Fruit fly (Drosophila melanogaster) whole organism, embryonic: Measurements from ENCODE around the gene CG10481.

Experiments used
- Abd-B ChIP-seq: fragments of 200-800 bp; sonication (Bioruptor generic); optimal IDR thresholded peaks from 2 replicates; lab custom pipeline; 2018; ENCODE audit warnings: missing biosample characterization, mild to moderate bottlenecking, missing genetic modification characterization, moderate library complexity
- CG10209 ChIP-seq: fragments of 200-800 bp; sonication (Bioruptor generic); optimal IDR thresholded peaks from 3 replicates; lab custom pipeline; 2017; ENCODE audit warnings: missing biosample characterization, mild to moderate bottlenecking, missing genetic modification characterization, missing genetic modification reagents
- CG10431 ChIP-seq: fragments of 200-800 bp; sonication (Bioruptor generic); optimal IDR thresholded peaks from 3 replicates; lab custom pipeline; 2018; ENCODE audit warnings: missing biosample characterization, mild to moderate bottlenecking, missing genetic modification characterization
- CG10979 ChIP-seq: fragments of 200-800 bp; sonication (Bioruptor generic); optimal IDR thresholded peaks from 2 replicates; lab custom pipeline; 2018; ENCODE audit warnings: missing biosample characterization, mild to moderate bottlenecking, missing genetic modification characterization, moderate library complexity
- CG11695 ChIP-seq: fragments of 200-800 bp; sonication (Bioruptor generic); IDR thresholded peaks from 3 replicates; pipeline ENCODE4 v1.3.6; 2022; ENCODE audit warnings: missing biosample characterization, missing genetic modification characterization
- CG11723 ChIP-seq: fragments of 200-800 bp; sonication (Bioruptor generic); optimal IDR thresholded peaks from 2 replicates; lab custom pipeline; 2017; ENCODE audit warnings: missing biosample characterization, mild to moderate bottlenecking, missing genetic modification characterization
- CG12391 ChIP-seq: fragments of 200-800 bp; sonication (Bioruptor generic); optimal IDR thresholded peaks from 3 replicates; lab custom pipeline; 2018; ENCODE audit warnings: missing biosample characterization, mild to moderate bottlenecking, missing genetic modification characterization, moderate library complexity
- CG13287 ChIP-seq: fragments of 200-800 bp; sonication (Bioruptor generic); IDR thresholded peaks from 2 replicates; pipeline ENCODE4 v1.3.6; 2022; ENCODE audit warnings: missing biosample characterization, missing genetic modification characterization; ENCODE audit not compliant: partially characterized antibody
- CG14050 ChIP-seq: fragments of 200-800 bp; sonication (Bioruptor generic); IDR thresholded peaks from 3 replicates; pipeline ENCODE4 v1.3.6; 2022; ENCODE audit warnings: missing biosample characterization, missing genetic modification characterization
- CG16815 ChIP-seq: fragments of 200-800 bp; sonication (Bioruptor generic); optimal IDR thresholded peaks from 3 replicates; lab custom pipeline; 2017; ENCODE audit warnings: missing biosample characterization, mild to moderate bottlenecking, missing genetic modification characterization
- CG16863 ChIP-seq: fragments of 200-800 bp; sonication (Bioruptor generic); optimal IDR thresholded peaks from 3 replicates; lab custom pipeline; 2016; ENCODE audit warnings: missing biosample characterization, missing genetic modification characterization
- CG17385 ChIP-seq: fragments of 200-800 bp; sonication (Bioruptor generic); optimal IDR thresholded peaks from 3 replicates; lab custom pipeline; 2018; ENCODE audit warnings: missing biosample characterization, mild to moderate bottlenecking, missing genetic modification characterization
- CG17612 ChIP-seq: fragments of 200-800 bp; sonication (Bioruptor generic); IDR thresholded peaks from 2 replicates; pipeline ENCODE4 v1.3.6; 2022; ENCODE audit warnings: missing biosample characterization, missing genetic modification characterization
- CG2875 ChIP-seq: fragments of 200-800 bp; sonication (Bioruptor generic); optimal IDR thresholded peaks from 2 replicates; lab custom pipeline; 2017; ENCODE audit warnings: missing biosample characterization, mild to moderate bottlenecking, missing genetic modification characterization, missing genetic modification reagents
- CG3726 ChIP-seq: fragments of 200-800 bp; sonication (Bioruptor generic); IDR thresholded peaks from 3 replicates; pipeline ENCODE4, ENCODE4 v1.3.6; 2022; ENCODE audit warnings: missing biosample characterization, missing genetic modification characterization
- CG6175 ChIP-seq: fragments of 200-800 bp; sonication (Bioruptor generic); IDR thresholded peaks from 3 replicates; pipeline ENCODE4 v1.3.6; 2022; ENCODE audit warnings: missing biosample characterization, missing genetic modification characterization
- CG9609 ChIP-seq: fragments of 200-800 bp; sonication (Bioruptor generic); optimal IDR thresholded peaks from 3 replicates; lab custom pipeline; 2016; ENCODE audit warnings: missing biosample characterization, missing genetic modification characterization
- Deaf1 ChIP-seq: fragments of 200-800 bp; optimal IDR thresholded peaks from 3 replicates; lab custom pipeline; 2019; ENCODE audit warnings: missing biosample characterization, mild to moderate bottlenecking, missing genetic modification characterization, moderate library complexity
- ERR ChIP-seq: fragments of 200-800 bp; sonication (Bioruptor generic); optimal IDR thresholded peaks from 2 replicates; lab custom pipeline; 2016; ENCODE audit warnings: missing biosample characterization, missing genetic modification characterization
- Eip74EF ChIP-seq, 2 experiments: fragments of 200-800 bp in 1 of 2; fragments of >200 bp in 1 of 2; sonication (Bioruptor generic) in 1 of 2; optimal IDR thresholded peaks; 2 replicates each; lab custom pipeline; 2017 to 2019; ENCODE audit warnings: missing biosample characterization in 2 of 2, missing genetic modification characterization in 2 of 2, mild to moderate bottlenecking in 1 of 2, moderate library complexity in 1 of 2
- Ets65A ChIP-seq: fragments of 200-800 bp; sonication (Bioruptor generic); peaks from one replicate; lab custom pipeline; 2016; ENCODE audit warnings: missing biosample characterization, missing genetic modification characterization
- Hand ChIP-seq: fragments of 200-800 bp; sonication (Bioruptor generic); optimal IDR thresholded peaks from 2 replicates; lab custom pipeline; 2017; ENCODE audit warnings: mild to moderate bottlenecking, missing biosample characterization, missing genetic modification reagents, missing genetic modification characterization
- Hr78 ChIP-seq, 2 experiments: fragments of 200-800 bp in 1 of 2; fragments of >200 bp in 1 of 2; sonication (Bioruptor generic) in 1 of 2; optimal IDR thresholded peaks; 2 replicates each; lab custom pipeline; 2017 to 2019; ENCODE audit warnings: missing biosample characterization in 2 of 2, missing genetic modification characterization in 2 of 2, mild to moderate bottlenecking in 1 of 2, moderate library complexity in 1 of 2
- MESR4 ChIP-seq: fragments of 200-800 bp; sonication (Bioruptor generic); optimal IDR thresholded peaks from 2 replicates; lab custom pipeline; 2018; ENCODE audit warnings: missing biosample characterization, mild to moderate bottlenecking, missing genetic modification characterization, moderate library complexity
- MTF-1 ChIP-seq: fragments of 200-800 bp; sonication (Bioruptor generic); optimal IDR thresholded peaks from 2 replicates; lab custom pipeline; 2018; ENCODE audit warnings: missing biosample characterization, mild to moderate bottlenecking, missing genetic modification characterization, borderline replicate concordance
- Myb ChIP-seq: fragments of 200-800 bp; sonication (Bioruptor generic); optimal IDR thresholded peaks from 2 replicates; lab custom pipeline; 2016; ENCODE audit warnings: missing biosample characterization, missing genetic modification characterization
- Nf-YA ChIP-seq: fragments of 200-800 bp; sonication (Bioruptor generic); IDR thresholded peaks from 2 replicates; pipeline ENCODE4 v1.3.6; 2022; ENCODE audit warnings: missing biosample characterization, missing genetic modification characterization
- Opbp ChIP-seq: fragments of 200-800 bp; sonication (Bioruptor generic); IDR thresholded peaks from 3 replicates; pipeline ENCODE4 v1.3.6; 2022; ENCODE audit warnings: missing biosample characterization, missing genetic modification characterization; ENCODE audit not compliant: partially characterized antibody
- Pdp1 ChIP-seq, 2 experiments: fragments of 200-800 bp; sonication (Bioruptor generic); optimal IDR thresholded peaks; 3 replicates each; lab custom pipeline; 2016; ENCODE audit warnings: missing biosample characterization in 2 of 2, missing genetic modification characterization in 2 of 2, mild to moderate bottlenecking in 1 of 2, moderate library complexity in 1 of 2
- Sin3A ChIP-seq: fragments of >200 bp; optimal IDR thresholded peaks from 2 replicates; lab custom pipeline; 2018
- Sox100B ChIP-seq: fragments of 200-800 bp; sonication (Bioruptor generic); optimal IDR thresholded peaks from 3 replicates; lab custom pipeline; 2018; ENCODE audit warnings: missing biosample characterization, mild to moderate bottlenecking, missing genetic modification characterization
- Stat92E ChIP-seq, 3 experiments: fragments of >200 bp in 2 of 3; fragments of 200-800 bp in 1 of 3; sonication (Bioruptor generic) in 1 of 3; optimal IDR thresholded peaks; 2 replicates each; lab custom pipeline; 2017 to 2019; ENCODE audit warnings: missing biosample characterization in 3 of 3, missing genetic modification characterization in 3 of 3, mild to moderate bottlenecking in 1 of 3, moderate library complexity in 1 of 3
- bbx ChIP-seq: fragments of 200-800 bp; sonication (Bioruptor generic); IDR thresholded peaks from 2 replicates; pipeline ENCODE4 v1.3.6; 2022; ENCODE audit warnings: missing biosample characterization, missing genetic modification characterization; ENCODE audit not compliant: partially characterized antibody
- chn ChIP-seq: fragments of 200-800 bp; sonication (Bioruptor generic); optimal IDR thresholded peaks from 2 replicates; lab custom pipeline; 2016; ENCODE audit warnings: missing biosample characterization, missing genetic modification characterization
- disco-r ChIP-seq: fragments of 200-800 bp; sonication (Bioruptor generic); optimal IDR thresholded peaks from 2 replicates; lab custom pipeline; 2016; ENCODE audit warnings: missing biosample characterization, missing genetic modification characterization
- dysf ChIP-seq: fragments of 200-800 bp; sonication (Bioruptor generic); IDR thresholded peaks from 3 replicates; pipeline ENCODE4 v1.3.6; 2022; ENCODE audit warnings: missing biosample characterization, missing genetic modification characterization
- fd102C ChIP-seq: fragments of 200-800 bp; sonication (Bioruptor generic); optimal IDR thresholded peaks from 2 replicates; lab custom pipeline; 2018; ENCODE audit warnings: missing biosample characterization, mild to moderate bottlenecking, missing genetic modification characterization, moderate library complexity
- jing ChIP-seq: fragments of 200-800 bp; sonication (Bioruptor generic); optimal IDR thresholded peaks from 2 replicates; lab custom pipeline; 2018; ENCODE audit warnings: missing biosample characterization, mild to moderate bottlenecking, missing genetic modification characterization
- mirr ChIP-seq: fragments of 200-800 bp; sonication (Bioruptor generic); optimal IDR thresholded peaks from 3 replicates; lab custom pipeline; 2018; ENCODE audit warnings: missing biosample characterization, mild to moderate bottlenecking, missing genetic modification characterization
- nerfin-1 ChIP-seq: fragments of 200-800 bp; sonication (Bioruptor generic); optimal IDR thresholded peaks from 3 replicates; lab custom pipeline; 2019; ENCODE audit warnings: missing biosample characterization, mild to moderate bottlenecking, missing genetic modification characterization, moderate library complexity
- schlank ChIP-seq: fragments of 200-800 bp; sonication (Bioruptor generic); optimal IDR thresholded peaks from 2 replicates; lab custom pipeline; 2018; ENCODE audit warnings: missing biosample characterization, mild to moderate bottlenecking, missing genetic modification characterization
- sim ChIP-seq: fragments of 200-800 bp; sonication (Bioruptor generic); IDR thresholded peaks from 2 replicates; pipeline ENCODE4 v1.3.6; 2022; ENCODE audit warnings: missing biosample characterization, missing genetic modification characterization
- sug ChIP-seq: fragments of 200-800 bp; optimal IDR thresholded peaks from 2 replicates; lab custom pipeline; 2019; ENCODE audit warnings: missing biosample characterization, mild to moderate bottlenecking, missing genetic modification characterization, moderate library complexity
- twi ChIP-seq: fragments of 200-800 bp; optimal IDR thresholded peaks from 2 replicates; lab custom pipeline; 2019; ENCODE audit warnings: missing biosample characterization, mild to moderate bottlenecking, missing genetic modification characterization, moderate library complexity
- unc-4 ChIP-seq: fragments of 200-800 bp; sonication (Bioruptor generic); IDR thresholded peaks from 2 replicates; pipeline ENCODE4 v1.3.6; 2022; ENCODE audit warnings: missing biosample characterization, missing genetic modification characterization; ENCODE audit not compliant: partially characterized antibody
- unpg ChIP-seq: fragments of 200-800 bp; sonication (Bioruptor generic); optimal IDR thresholded peaks from 3 replicates; lab custom pipeline; 2018; ENCODE audit warnings: missing biosample characterization, mild to moderate bottlenecking, missing genetic modification characterization, moderate library complexity
- vfl ChIP-seq: fragments of 200-800 bp; sonication (Bioruptor generic); optimal IDR thresholded peaks from 2 replicates; lab custom pipeline; 2016; ENCODE audit warnings: missing biosample characterization, missing genetic modification characterization
- vvl ChIP-seq: fragments of 200-800 bp; sonication (Bioruptor generic); IDR thresholded peaks from 2 replicates; pipeline ENCODE4 v1.3.6; 2022; ENCODE audit warnings: missing biosample characterization, missing genetic modification characterization

CG10481 gene

DNA sequence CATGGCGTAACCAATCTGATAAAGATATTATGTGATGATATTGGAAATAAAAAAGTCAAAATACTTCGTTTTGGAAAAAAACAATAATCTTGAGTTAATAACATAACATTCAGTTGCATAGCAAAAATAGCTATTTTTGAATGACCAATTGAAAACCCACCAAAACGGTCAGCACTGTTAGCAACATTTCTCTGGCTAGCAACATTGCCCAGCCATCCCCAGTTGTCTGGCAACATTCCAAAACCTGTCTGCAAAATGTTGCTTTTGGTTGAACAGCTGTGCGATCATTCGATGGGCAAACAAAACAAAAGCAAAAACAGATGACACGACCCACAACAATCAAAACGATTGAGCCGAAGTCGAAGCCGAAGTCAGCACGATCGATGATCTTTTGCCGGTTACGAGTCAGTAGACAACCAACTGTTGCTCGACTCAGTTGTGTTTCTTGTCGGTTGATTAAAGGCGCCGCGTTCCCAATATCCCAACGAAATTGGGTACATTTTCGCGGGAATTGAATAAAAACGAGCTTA, 26.7 kb downstream of the CG10481 start (continued):
- TF ChIP-seq CG3726 (GFP tag; lab: Robert Waterston, UW) (peak; percentile 85), CG6175 (peak; percentile 62; the same call in 1 of the 3 replicates), Hand (GFP tag; lab: Kevin White, UChicago) (peak; percentile 86), CG17612 (GFP tag; lab: Robert Waterston, UW) (peak; percentile 89), jing (GFP tag; lab: Kevin White, UChicago) (peak; percentile 81), sug (tag; lab: Kevin White, UChicago) (peak; percentile 61), sim (peak; percentile 65), vfl (GFP tag; lab: Kevin White, UChicago) (peak; percentile 86), unc-4 (no peak), CG10209 (GFP tag; lab: Kevin White, UChicago) (peak; percentile 95), Eip74EF (GFP tag; optimal IDR thresholded peaks at IDR 0.05; lab: Kevin White, UChicago) (peak in 1 of 2 experiments; percentile 80), CG10979 (tag; lab: Kevin White, UChicago) (peak; percentile 93), CG10431 (GFP tag; lab: Kevin White, UChicago) (peak; percentile 76), schlank (tag; lab: Kevin White, UChicago) (peak; percentile 84), CG14050 (GFP tag; lab: Robert Waterston, UW) (peak; percentile 98), ERR (GFP tag; lab: Kevin White, UChicago) (peak; percentile 84), CG16863 (GFP tag; lab: Kevin White, UChicago) (peak; percentile 96), unpg (GFP tag; lab: Kevin White, UChicago) (peak; percentile 98), Sin3A (lab: Kevin White, UChicago) (no peak), chn (GFP tag; lab: Kevin White, UChicago) (peak; percentile 94), CG2875 (GFP tag; lab: Kevin White, UChicago) (peak; percentile 95), MTF-1 (GFP tag; lab: Kevin White, UChicago) (peak; percentile 80), CG16815 (GFP tag; lab: Kevin White, UChicago) (peak; percentile 87), bbx (GFP tag; lab: Robert Waterston, UW) (no peak), fd102C (GFP tag; lab: Kevin White, UChicago) (peak; percentile 15), Myb (GFP tag; lab: Kevin White, UChicago) (peak; percentile 86), CG13287 (GFP tag; lab: Robert Waterston, UW) (peak; percentile 12; the same call in 1 of the 2 replicates), MESR4 (peak; percentile 55), Stat92E (GFP tag; optimal IDR thresholded peaks at IDR 0.05; lab: Kevin White, UChicago) (peak in 1 of 3 experiments; percentile 47), Hr78 (GFP tag; optimal IDR thresholded peaks at IDR 0.05; lab: Kevin White, UChicago) (peak in 1 of 2 experiments; percentile 67), Ets65A (GFP tag; lab: Kevin White, UChicago) (peak; percentile 98), disco-r (peak; percentile 94), Opbp (GFP tag; lab: Robert Waterston, UW) (0 out of 3 replicates have a peak, but pooled peaks have one; percentile 41), CG11695 (peak; percentile 95), vvl (GFP tag; lab: Robert Waterston, UW) (peak; percentile 97), CG9609 (GFP tag; lab: Kevin White, UChicago) (peak; percentile 96), CG11723 (GFP tag; lab: Kevin White, UChicago) (peak; percentile 92), twi (tag; lab: Kevin White, UChicago) (peak; percentile 90), Deaf1 (tag; lab: Kevin White, UChicago) (peak; percentile 99), dysf (GFP tag; lab: Robert Waterston, UW) (peak; percentile 92), CG17385 (GFP tag; lab: Kevin White, UChicago) (peak; percentile 90), Pdp1 (GFP tag; optimal IDR thresholded peaks at IDR 0.05; lab: Kevin White, UChicago) (peak; percentile 93 to 94), Abd-B (GFP tag; lab: Kevin White, UChicago) (peak; percentile 84), Sox100B (GFP tag; lab: Kevin White, UChicago) (peak; percentile 86), Nf-YA (peak; percentile 89), CG12391 (tag; lab: Kevin White, UChicago) (peak; percentile 98), mirr (GFP tag; lab: Kevin White, UChicago) (peak; percentile 38), nerfin-1 (tag; lab: Kevin White, UChicago) (peak; percentile 84)
